Worm (Caenorhabditis elegans): ENCODE results near the gene ddl-1.
"Not testable (repeated sequence)": the region's sequence is repeated elsewhere in the genome, so short reads cannot be mapped to it uniquely, and the experiment has no call there.

The ddl-1 gene

ce11 chrII:5646942-5647341 is 1.2 kb downstream of the ddl-1 start, which contains the start of gene F59E12.9:
Gene F59E12.9 (minus strand): TSS chrII:5647042.
- no peak for TF ChIP-seq ets-7 (tag; optimal IDR thresholded peaks at IDR 0.05)

DNA sequence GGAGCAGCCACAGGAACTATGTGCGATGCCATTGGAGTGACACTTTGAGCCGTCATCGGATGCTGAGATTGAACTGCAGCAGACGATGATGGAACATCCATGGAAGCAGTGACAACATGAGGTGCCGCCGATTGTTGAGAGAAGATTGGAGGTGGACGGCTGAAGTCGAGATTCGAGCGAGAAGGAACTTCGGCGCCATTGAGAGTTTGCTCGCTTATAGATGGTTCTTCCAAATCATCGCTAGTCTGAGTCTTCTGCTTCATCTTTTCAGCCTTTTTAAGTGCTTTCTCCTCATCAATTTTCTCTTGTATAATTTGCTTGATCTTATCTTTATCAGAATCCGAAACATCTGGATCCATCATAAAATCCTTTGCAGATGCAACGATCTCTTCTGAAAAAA is 6.1 kb downstream of the ddl-1 start:
- TF ChIP-seq ama-1 (optimal IDR thresholded peaks at IDR 0.05) (no peak), ceh-13 (GFP tag; optimal IDR thresholded peaks at IDR 0.05) (no peak), flt-1 (GFP tag; IDR thresholded peaks at IDR 0.05) (no peak), scrt-1 (GFP tag; IDR thresholded peaks at IDR 0.05) (no peak), hmg-4 (GFP tag; optimal IDR thresholded peaks at IDR 0.05) (no peak), aly-1 (tag; optimal IDR thresholded peaks at IDR 0.05) (no peak), ets-7 (tag; optimal IDR thresholded peaks at IDR 0.05) (no peak), hmbx-1 (tag; optimal IDR thresholded peaks at IDR 0.05) (no peak), tra-4 (tag; optimal IDR thresholded peaks at IDR 0.05) (no peak), hnd-1 (tag; optimal IDR thresholded peaks at IDR 0.05) (no peak), tbx-37 (GFP tag; conservative IDR thresholded peaks at IDR 0.05) (no peak), pes-1 (GFP tag; IDR thresholded peaks at IDR 0.05) (no peak), B0310.2 (tag; optimal IDR thresholded peaks at IDR 0.05) (no peak), tbx-11 (GFP tag; IDR thresholded peaks at IDR 0.05) (no peak), ceh-36 (tag; optimal IDR thresholded peaks at IDR 0.05) (no peak), sea-1 (GFP tag; conservative IDR thresholded peaks at IDR 0.05) (no peak), F13C5.2 (tag; optimal IDR thresholded peaks at IDR 0.05) (no peak)

DNA sequence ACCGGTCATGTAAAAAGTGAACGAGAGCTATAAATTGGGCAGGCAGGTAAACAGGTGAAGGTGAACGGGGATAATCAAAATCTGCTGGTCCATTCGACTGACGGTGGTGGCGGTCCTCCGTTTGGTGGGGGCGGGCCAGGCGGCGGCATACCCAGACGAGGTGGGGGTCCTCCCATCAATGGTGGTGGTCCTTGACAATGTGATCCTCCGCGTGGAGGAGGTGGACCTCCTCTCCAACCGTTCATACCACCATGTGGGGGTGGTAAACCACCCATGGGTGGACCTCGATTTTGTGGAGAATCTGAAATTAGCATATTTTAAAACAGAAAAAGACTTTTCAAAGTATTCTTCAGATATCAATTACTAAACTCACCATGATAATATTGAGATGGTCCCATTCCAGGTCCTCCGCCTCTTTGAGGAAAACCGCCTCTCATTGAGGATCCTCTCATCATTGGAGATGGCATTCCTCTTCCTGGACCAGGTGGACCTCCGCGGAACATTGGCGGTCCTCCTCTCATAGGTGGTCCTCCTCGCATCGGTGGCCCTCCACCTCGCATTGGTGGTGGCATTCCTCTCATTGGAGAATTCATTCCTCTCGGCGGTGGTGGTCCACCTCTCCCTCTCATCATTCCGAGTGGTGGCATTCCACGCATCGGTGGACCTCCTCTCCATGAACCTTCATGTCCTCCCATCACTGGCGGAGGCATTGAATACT is 7.7 kb downstream of the ddl-1 start:
- TF ChIP-seq scrt-1 (GFP tag; IDR thresholded peaks at IDR 0.05) (no peak), hmg-4 (GFP tag; optimal IDR thresholded peaks at IDR 0.05) (no peak), tbx-37 (GFP tag; conservative IDR thresholded peaks at IDR 0.05) (no peak), F13C5.2 (tag; optimal IDR thresholded peaks at IDR 0.05) (no peak), ama-1 (optimal IDR thresholded peaks at IDR 0.05) (no peak), hmbx-1 (tag; optimal IDR thresholded peaks at IDR 0.05) (no peak), sea-1 (GFP tag; conservative IDR thresholded peaks at IDR 0.05) (no peak), tbx-11 (GFP tag; IDR thresholded peaks at IDR 0.05) (no peak), B0310.2 (tag; optimal IDR thresholded peaks at IDR 0.05) (no peak), flt-1 (GFP tag; IDR thresholded peaks at IDR 0.05) (no peak), ceh-13 (GFP tag; optimal IDR thresholded peaks at IDR 0.05) (no peak)

ce11 chrII:5638059-5638458 is 10.1 kb downstream of the ddl-1 start, which contains the start of gene F59E12.3:
Gene F59E12.3 (plus strand): TSS chrII:5638359.
- no peak for TF ChIP-seq scrt-1 (GFP tag; IDR thresholded peaks at IDR 0.05)
- no peak for TF ChIP-seq ets-7 (tag; optimal IDR thresholded peaks at IDR 0.05)
- no peak for TF ChIP-seq hnd-1 (tag; optimal IDR thresholded peaks at IDR 0.05)
- no peak for TF ChIP-seq ceh-36 (tag; optimal IDR thresholded peaks at IDR 0.05)
- TF ChIP-seq ceh-13 (GFP tag; optimal IDR thresholded peaks at IDR 0.05) = no peak
- no peak for TF ChIP-seq hmg-4 (GFP tag; optimal IDR thresholded peaks at IDR 0.05)
- no peak for TF ChIP-seq pes-1 (GFP tag; IDR thresholded peaks at IDR 0.05)
- TF ChIP-seq tbx-37 (GFP tag; conservative IDR thresholded peaks at IDR 0.05) = no peak
- TF ChIP-seq F13C5.2 (tag; optimal IDR thresholded peaks at IDR 0.05) = no peak
- no peak for TF ChIP-seq tbx-11 (GFP tag; IDR thresholded peaks at IDR 0.05)
- no peak for TF ChIP-seq ama-1 (optimal IDR thresholded peaks at IDR 0.05)
- no peak for TF ChIP-seq hmbx-1 (tag; optimal IDR thresholded peaks at IDR 0.05)
- TF ChIP-seq tra-4 (tag; optimal IDR thresholded peaks at IDR 0.05) = no peak

ce11 chrII:5636826-5637225 is 11.3 kb downstream of the ddl-1 start, which contains the start of gene F59E12.8:
Gene F59E12.8 (minus strand): TSS chrII:5636926.
- TF ChIP-seq tbx-37 (GFP tag; conservative IDR thresholded peaks at IDR 0.05) (no peak), tra-4 (tag; optimal IDR thresholded peaks at IDR 0.05) (no peak), hnd-1 (tag; optimal IDR thresholded peaks at IDR 0.05) (no peak), tbx-11 (GFP tag; IDR thresholded peaks at IDR 0.05) (no peak)

- TF ChIP-seq scrt-1 (GFP tag; IDR thresholded peaks at IDR 0.05) = no peak
- TF ChIP-seq ama-1 (optimal IDR thresholded peaks at IDR 0.05) = no peak
- TF ChIP-seq hnd-1 (tag; optimal IDR thresholded peaks at IDR 0.05) = no peak
- no peak for TF ChIP-seq hmbx-1 (tag; optimal IDR thresholded peaks at IDR 0.05)
- TF ChIP-seq F13C5.2 (tag; optimal IDR thresholded peaks at IDR 0.05) = no peak
- TF ChIP-seq ets-7 (tag; optimal IDR thresholded peaks at IDR 0.05) = no peak
Measured at ce11 chrII:5633453-5633852, 14.7 kb downstream of the ddl-1 start.

ce11 chrII:5630851-5631401 is 17.2 kb downstream of the ddl-1 start, which contains the start of the genes F59E12.6 and npl-4.1:
Gene F59E12.6 (minus strand): TSS chrII:5630951.
Gene npl-4.1 (plus strand): TSS chrII:5631351.
- TF ChIP-seq ceh-13 (GFP tag; optimal IDR thresholded peaks at IDR 0.05); tbx-11 (GFP tag; IDR thresholded peaks at IDR 0.05); hnd-1 (tag; optimal IDR thresholded peaks at IDR 0.05): not testable (repeated sequence)

DNA sequence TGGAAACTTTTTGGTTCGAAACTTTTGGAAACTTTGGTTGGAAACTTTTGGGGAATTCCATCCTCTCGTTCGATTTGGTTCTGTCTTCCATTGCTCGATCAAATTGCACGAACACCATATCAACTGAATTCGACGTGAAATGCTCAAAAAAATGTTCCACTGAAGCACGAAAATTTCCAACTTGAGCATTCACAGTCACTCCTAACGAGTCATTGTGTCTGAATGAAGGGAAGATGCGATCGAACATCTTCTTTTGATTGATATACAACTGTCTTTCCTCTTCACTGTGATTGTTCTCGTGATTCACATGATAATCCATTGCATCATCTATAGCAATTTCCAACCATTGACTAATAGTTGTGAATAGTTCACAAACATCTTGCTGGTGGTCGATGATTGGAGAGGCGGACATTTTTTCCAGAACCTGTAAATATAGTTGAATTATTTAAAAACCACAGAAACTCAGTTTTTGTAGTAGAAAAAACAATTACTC is 19.8 kb downstream of the ddl-1 start, which contains the start of gene F59E12.15:
TSS of gene F59E12.15 (minus strand) at position 51 of the 493 bp plus-strand sequence.
- TF ChIP-seq hnd-1 (tag; optimal IDR thresholded peaks at IDR 0.05) (no peak), ceh-13 (GFP tag; optimal IDR thresholded peaks at IDR 0.05) (no peak), ama-1 (optimal IDR thresholded peaks at IDR 0.05) (no peak), tbx-37 (GFP tag; conservative IDR thresholded peaks at IDR 0.05) (no peak), sea-1 (GFP tag; conservative IDR thresholded peaks at IDR 0.05) (no peak), tbx-11 (GFP tag; IDR thresholded peaks at IDR 0.05) (no peak), F13C5.2 (tag; optimal IDR thresholded peaks at IDR 0.05) (no peak), tra-4 (tag; optimal IDR thresholded peaks at IDR 0.05) (no peak), B0310.2 (tag; optimal IDR thresholded peaks at IDR 0.05) (no peak), hmg-4 (GFP tag; optimal IDR thresholded peaks at IDR 0.05) (no peak), flt-1 (GFP tag; IDR thresholded peaks at IDR 0.05) (no peak), hmbx-1 (tag; optimal IDR thresholded peaks at IDR 0.05) (no peak), ceh-36 (tag; optimal IDR thresholded peaks at IDR 0.05) (no peak), pes-1 (GFP tag; IDR thresholded peaks at IDR 0.05) (no peak), aly-1 (tag; optimal IDR thresholded peaks at IDR 0.05) (no peak), ets-7 (tag; optimal IDR thresholded peaks at IDR 0.05) (no peak), scrt-1 (GFP tag; IDR thresholded peaks at IDR 0.05) (no peak)
